Fruit fly (Drosophila melanogaster) whole organism, embryonic: Measurements from ENCODE around the gene CG42671.

Source experiments
- Adf1 ChIP-seq: fragments of 200-800 bp; sonication (Bioruptor generic); IDR thresholded peaks from 2 replicates; pipeline ENCODE4 v1.3.6; 2022; ENCODE audit warnings: missing biosample characterization, missing genetic modification characterization
- Antp ChIP-seq: fragments of 200-800 bp; sonication (Bioruptor generic); optimal IDR thresholded peaks from 3 replicates; lab custom pipeline; 2016; ENCODE audit warnings: missing biosample characterization, missing genetic modification characterization
- Asciz ChIP-seq: fragments of 200-800 bp; sonication (Bioruptor generic); optimal IDR thresholded peaks from 2 replicates; lab custom pipeline; 2017; ENCODE audit warnings: missing biosample characterization, mild to moderate bottlenecking, missing genetic modification characterization, missing genetic modification reagents
- Bdp1 ChIP-seq: fragments of 200-800 bp; sonication (Bioruptor generic); optimal IDR thresholded peaks from 3 replicates; lab custom pipeline; 2016; ENCODE audit warnings: missing biosample characterization, missing genetic modification characterization
- Bgb ChIP-seq: fragments of 200-800 bp; sonication (Bioruptor generic); IDR thresholded peaks from 2 replicates; pipeline ENCODE4 v1.3.6; 2022; ENCODE audit warnings: missing biosample characterization, missing genetic modification characterization; ENCODE audit not compliant: partially characterized antibody
- CG10321 ChIP-seq: fragments of 200-800 bp; sonication (Bioruptor generic); IDR thresholded peaks from 2 replicates; pipeline ENCODE4 v1.3.6; 2022; ENCODE audit warnings: missing biosample characterization, missing genetic modification characterization
- CG10462 ChIP-seq: fragments of 200-800 bp; sonication (Bioruptor generic); optimal IDR thresholded peaks from 2 replicates; lab custom pipeline; 2016; ENCODE audit warnings: missing biosample characterization, missing genetic modification characterization
- CG12104 ChIP-seq: fragments of 200-800 bp; sonication (Bioruptor generic); optimal IDR thresholded peaks from 3 replicates; lab custom pipeline; 2016; ENCODE audit warnings: missing biosample characterization, missing genetic modification characterization
- CG12769 ChIP-seq: fragments of 200-800 bp; sonication (Bioruptor generic); optimal IDR thresholded peaks from 2 replicates; lab custom pipeline; 2019; ENCODE audit warnings: missing biosample characterization, mild to moderate bottlenecking, missing genetic modification characterization, moderate library complexity
- CG15011 ChIP-seq: fragments of 200-800 bp; sonication (Bioruptor generic); optimal IDR thresholded peaks from 3 replicates; lab custom pipeline; 2018; ENCODE audit warnings: missing biosample characterization, mild to moderate bottlenecking, missing genetic modification characterization
- CG15269 ChIP-seq: fragments of 200-800 bp; sonication (Bioruptor generic); optimal IDR thresholded peaks from 2 replicates; lab custom pipeline; 2018; ENCODE audit warnings: missing biosample characterization, mild to moderate bottlenecking, missing genetic modification characterization, moderate library complexity
- CG16779 ChIP-seq: fragments of 200-800 bp; sonication (Bioruptor generic); IDR thresholded peaks from 2 replicates; pipeline ENCODE4 v1.3.6; 2022; ENCODE audit warnings: missing biosample characterization, missing genetic modification characterization
- CG1832 ChIP-seq: fragments of 200-800 bp; sonication (Bioruptor generic); optimal IDR thresholded peaks from 2 replicates; lab custom pipeline; 2017; ENCODE audit warnings: missing biosample characterization, mild to moderate bottlenecking, missing genetic modification characterization, inconsistent platforms
- CG30403 ChIP-seq: fragments of 200-800 bp; sonication (Bioruptor generic); optimal IDR thresholded peaks from 3 replicates; lab custom pipeline; 2016; ENCODE audit warnings: missing biosample characterization, missing genetic modification characterization
- CG6854 ChIP-seq: fragments of 200-800 bp; sonication (Bioruptor generic); optimal IDR thresholded peaks from 3 replicates; lab custom pipeline; 2017; ENCODE audit warnings: missing biosample characterization, mild to moderate bottlenecking, missing genetic modification characterization
- CG7987 ChIP-seq: fragments of 200-800 bp; sonication (Bioruptor generic); optimal IDR thresholded peaks from 2 replicates; lab custom pipeline; 2018; ENCODE audit warnings: missing biosample characterization, mild to moderate bottlenecking, missing genetic modification characterization, moderate library complexity
- CG8281 ChIP-seq: fragments of 200-800 bp; sonication (Bioruptor generic); optimal IDR thresholded peaks from 2 replicates; lab custom pipeline; 2018; ENCODE audit warnings: missing biosample characterization, mild to moderate bottlenecking, missing genetic modification characterization, moderate library complexity
- CG9437 ChIP-seq: fragments of 200-800 bp; sonication (Bioruptor generic); optimal IDR thresholded peaks from 2 replicates; lab custom pipeline; 2018; ENCODE audit warnings: missing biosample characterization, mild to moderate bottlenecking, missing genetic modification characterization
- CG9797 ChIP-seq: fragments of 200-800 bp; sonication (Bioruptor generic); optimal IDR thresholded peaks from 3 replicates; lab custom pipeline; 2018; ENCODE audit warnings: missing biosample characterization, mild to moderate bottlenecking, missing genetic modification characterization
- CG9817 ChIP-seq: fragments of 200-800 bp; sonication (Bioruptor generic); optimal IDR thresholded peaks from 2 replicates; lab custom pipeline; 2018; ENCODE audit warnings: missing biosample characterization, mild to moderate bottlenecking, missing genetic modification characterization, moderate library complexity
- CrebB ChIP-seq: fragments of 200-800 bp; sonication (Bioruptor generic); optimal IDR thresholded peaks from 3 replicates; lab custom pipeline; 2018; ENCODE audit warnings: missing biosample characterization, mild to moderate bottlenecking, missing genetic modification characterization
- Dad ChIP-seq: fragments of 200-800 bp; sonication (Bioruptor generic); optimal IDR thresholded peaks from 3 replicates; lab custom pipeline; 2016; ENCODE audit warnings: missing biosample characterization, missing genetic modification characterization
- Dfd ChIP-seq, 2 experiments: fragments of >200 bp; optimal IDR thresholded peaks; 2 replicates each; lab custom pipeline; 2017; ENCODE audit warnings: missing biosample characterization in 2 of 2, missing genetic modification characterization in 2 of 2
- Dip3 ChIP-seq: fragments of 200-800 bp; sonication (Bioruptor generic); optimal IDR thresholded peaks from 3 replicates; lab custom pipeline; 2016; ENCODE audit warnings: missing biosample characterization, missing genetic modification characterization
- Elba2 ChIP-seq: fragments of 200-800 bp; sonication (Bioruptor generic); optimal IDR thresholded peaks from 3 replicates; lab custom pipeline; 2016; ENCODE audit warnings: missing biosample characterization, missing genetic modification characterization
- Lim3 ChIP-seq: fragments of 200-800 bp; sonication (Bioruptor generic); IDR thresholded peaks from 2 replicates; pipeline ENCODE4 v1.3.6; 2022; ENCODE audit warnings: missing biosample characterization, missing genetic modification characterization
- MESR4 ChIP-seq: fragments of 200-800 bp; sonication (Bioruptor generic); optimal IDR thresholded peaks from 2 replicates; lab custom pipeline; 2018; ENCODE audit warnings: missing biosample characterization, mild to moderate bottlenecking, missing genetic modification characterization, moderate library complexity
- Myb ChIP-seq: fragments of 200-800 bp; sonication (Bioruptor generic); optimal IDR thresholded peaks from 2 replicates; lab custom pipeline; 2016; ENCODE audit warnings: missing biosample characterization, missing genetic modification characterization
- Ptx1 ChIP-seq: fragments of 200-800 bp; sonication (Bioruptor generic); IDR thresholded peaks from 2 replicates; pipeline ENCODE4 v1.3.6; 2022; ENCODE audit warnings: missing biosample characterization, missing genetic modification characterization
- Side ChIP-seq: fragments of 200-800 bp; sonication (Bioruptor generic); optimal IDR thresholded peaks from 2 replicates; lab custom pipeline; 2016; ENCODE audit warnings: missing biosample characterization, missing genetic modification characterization
- Xbp1 ChIP-seq: fragments of 200-800 bp; sonication (Bioruptor generic); optimal IDR thresholded peaks from 3 replicates; lab custom pipeline; 2016; ENCODE audit warnings: missing biosample characterization, mild to moderate bottlenecking, missing genetic modification characterization
- amos ChIP-seq: fragments of 200-800 bp; sonication (Bioruptor generic); IDR thresholded peaks from 2 replicates; pipeline ENCODE4 v1.3.6; 2022; ENCODE audit warnings: missing biosample characterization, missing genetic modification characterization; ENCODE audit not compliant: partially characterized antibody
- bab2 ChIP-seq: fragments of 200-800 bp; sonication (Bioruptor generic); optimal IDR thresholded peaks from 2 replicates; lab custom pipeline; 2016; ENCODE audit warnings: missing biosample characterization, missing genetic modification characterization
- bigmax ChIP-seq: fragments of 200-800 bp; sonication (Bioruptor generic); optimal IDR thresholded peaks from 2 replicates; lab custom pipeline; 2018; ENCODE audit warnings: missing biosample characterization, mild to moderate bottlenecking, missing genetic modification characterization
- br ChIP-seq: fragments of >200 bp; optimal IDR thresholded peaks from 2 replicates; lab custom pipeline; 2017
- corto ChIP-seq: fragments of 200-800 bp; sonication (Bioruptor generic); optimal IDR thresholded peaks from 2 replicates; lab custom pipeline; 2016; ENCODE audit warnings: missing biosample characterization, mild to moderate bottlenecking, missing genetic modification characterization, moderate library complexity
- dimm ChIP-seq: fragments of 200-800 bp; sonication (Bioruptor generic); IDR thresholded peaks from 2 replicates; pipeline ENCODE4 v1.3.6; 2022; ENCODE audit warnings: missing biosample characterization, missing genetic modification characterization
- dpn ChIP-seq, 2 experiments: fragments of 200-800 bp; sonication (Bioruptor generic); optimal IDR thresholded peaks; 3 replicates each; lab custom pipeline; 2016; ENCODE audit warnings: missing biosample characterization in 2 of 2, missing genetic modification characterization in 2 of 2
- esg ChIP-seq: fragments of 200-800 bp; sonication (Bioruptor generic); conservative IDR thresholded peaks from 2 replicates; pipeline ENCODE4 v1.3.6; 2022; ENCODE audit warnings: missing biosample characterization, missing genetic modification characterization
- her ChIP-seq: fragments of 200-800 bp; sonication (Bioruptor generic); optimal IDR thresholded peaks from 2 replicates; lab custom pipeline; 2016; ENCODE audit warnings: missing biosample characterization, missing genetic modification characterization
- jumu ChIP-seq: fragments of 200-800 bp; sonication (Bioruptor generic); optimal IDR thresholded peaks from 3 replicates; lab custom pipeline; 2016; ENCODE audit warnings: missing biosample characterization, missing genetic modification characterization
- mam ChIP-seq: fragments of 200-800 bp; sonication (Bioruptor generic); optimal IDR thresholded peaks from 3 replicates; lab custom pipeline; 2016; ENCODE audit warnings: missing biosample characterization, missing genetic modification characterization
- otp ChIP-seq: fragments of 200-800 bp; sonication (Bioruptor generic); IDR thresholded peaks from 3 replicates; pipeline ENCODE4, ENCODE4 v1.3.6; 2022; ENCODE audit warnings: missing biosample characterization, missing genetic modification characterization
- repo ChIP-seq: fragments of 200-800 bp; sonication (Bioruptor generic); optimal IDR thresholded peaks from 2 replicates; lab custom pipeline; 2016; ENCODE audit warnings: missing biosample characterization, missing genetic modification characterization
- rib ChIP-seq: fragments of 200-800 bp; sonication (Bioruptor generic); IDR thresholded peaks from 2 replicates; pipeline ENCODE4 v1.3.6; 2022; ENCODE audit warnings: missing biosample characterization, missing genetic modification characterization
- trh ChIP-seq: fragments of 200-800 bp; sonication (Bioruptor generic); optimal IDR thresholded peaks from 2 replicates; lab custom pipeline; 2016; ENCODE audit warnings: missing biosample characterization, missing genetic modification characterization

Gene CG42671

DNA sequence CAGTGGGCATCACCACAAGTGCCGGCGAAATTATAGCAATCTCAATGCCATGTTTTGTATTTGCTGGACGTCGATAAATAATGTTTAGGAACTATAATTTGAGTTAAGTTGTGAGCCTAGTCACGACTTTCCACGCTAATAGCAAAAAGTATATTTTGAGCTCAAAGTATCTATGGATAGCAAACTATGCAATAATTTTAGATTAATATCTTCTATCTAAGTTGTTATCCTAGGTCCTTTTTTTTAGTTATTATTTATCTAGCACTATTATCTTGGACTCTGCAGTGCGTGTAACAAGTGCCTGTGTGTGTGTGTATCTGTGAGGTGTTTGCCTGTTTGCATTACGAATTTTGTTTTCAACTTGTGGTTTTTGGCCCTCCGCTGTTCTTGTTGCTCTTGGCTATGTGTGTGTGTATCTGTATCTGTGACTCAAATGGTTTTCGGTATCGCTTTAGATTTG is 46.0 kb downstream of the CG42671 start (continued):
- TF ChIP-seq CG16779 (GFP tag; lab: Robert Waterston, UW) (0 out of 2 replicates have a peak, but pooled peaks have one; percentile 7), Dfd (GFP tag; optimal IDR thresholded peaks at IDR 0.05; lab: Kevin White, UChicago) (no peak), her (GFP tag; lab: Kevin White, UChicago) (peak; percentile 60), CG1832 (no peak), Bdp1 (GFP tag; lab: Kevin White, UChicago) (peak; percentile 48), trh (GFP tag; lab: Kevin White, UChicago) (peak; percentile 39), Myb (peak; percentile 61), CG9437 (GFP tag; lab: Kevin White, UChicago) (peak; percentile 62), CG30403 (GFP tag; lab: Kevin White, UChicago) (peak; percentile 76), CG9817 (peak; percentile 63), MESR4 (GFP tag; lab: Kevin White, UChicago) (no peak), CG15011 (GFP tag; lab: Kevin White, UChicago) (peak; percentile 85), rib (peak; percentile 46; the same call in 1 of the 2 replicates), CrebB (peak; percentile 35), Adf1 (GFP tag; lab: Robert Waterston, UW) (peak; percentile 30), CG12769 (tag; lab: Kevin White, UChicago) (peak; percentile 35), CG12104 (peak; percentile 76), br (no peak), mam (GFP tag; lab: Kevin White, UChicago) (peak; percentile 81), Dip3 (GFP tag; lab: Kevin White, UChicago) (peak; percentile 71), Bgb (0 out of 2 replicates have a peak, but pooled peaks have one; percentile 16), Dad (GFP tag; lab: Kevin White, UChicago) (peak; percentile 79), CG6854 (GFP tag; lab: Kevin White, UChicago) (peak; percentile 72), CG9797 (no peak), jumu (peak; percentile 62), bigmax (GFP tag; lab: Kevin White, UChicago) (no peak), corto (GFP tag; lab: Kevin White, UChicago) (no peak), dimm (GFP tag; lab: Robert Waterston, UW) (peak; percentile 36; the same call in 1 of the 2 replicates), Ptx1 (peak; percentile 74), bab2 (GFP tag; lab: Kevin White, UChicago) (peak; percentile 79), Elba2 (GFP tag; lab: Kevin White, UChicago) (no peak), amos (no peak), Asciz (GFP tag; lab: Kevin White, UChicago) (peak; percentile 68), CG8281 (tag; lab: Kevin White, UChicago) (peak; percentile 56), Lim3 (0 out of 2 replicates have a peak, but pooled peaks have one; percentile 10), esg (peak; percentile 74), Side (peak; percentile 73), Antp (GFP tag; lab: Kevin White, UChicago) (peak; percentile 72), otp (GFP tag; lab: Robert Waterston, UW) (peak; percentile 70; the same call in 2 of the 3 replicates), CG15269 (peak; percentile 88), CG10321 (GFP tag; lab: Robert Waterston, UW) (peak; percentile 39; the same call in 1 of the 2 replicates), dpn (GFP tag; optimal IDR thresholded peaks at IDR 0.05; lab: Kevin White, UChicago) (peak; percentile 68 to 83), CG7987 (GFP tag; lab: Kevin White, UChicago) (no peak), repo (GFP tag; lab: Kevin White, UChicago) (peak; percentile 29), Xbp1 (peak; percentile 71), CG10462 (peak; percentile 53)
